Worm (Caenorhabditis elegans) whole organism, L4/young adult: ENCODE data around the gene Y51B9A.9.

Experiments used
- dao-5 ChIP-seq: sonication (generic microtip); optimal IDR thresholded peaks from 2 replicates; lab custom pipeline; 2016; ENCODE audit warnings: missing genotype, missing genetic modification characterization, moderate library complexity, missing compliant biosample characterization
- him-1 ChIP-seq: sonication (generic microtip); optimal IDR thresholded peaks from 2 replicates; lab custom pipeline; 2016; ENCODE audit warnings: missing genotype, missing genetic modification reagents, missing genetic modification characterization, missing compliant biosample characterization

- TF ChIP-seq him-1 (tag; lab: Kevin White, UChicago) = no peak
- no peak for TF ChIP-seq dao-5 (tag; lab: Kevin White, UChicago)
These were observed 38.6 kb upstream of the Y51B9A.9 start, which contains the start of gene kin-16 for ce11 chrII:9436009-9436408.
